Fruit fly (Drosophila melanogaster) whole organism, embryonic: ENCODE data around the gene CG42710.

Experiments
- CG10209 ChIP-seq: fragments of 200-800 bp; sonication (Bioruptor generic); optimal IDR thresholded peaks from 3 replicates; lab custom pipeline; 2017; ENCODE audit warnings: missing biosample characterization, mild to moderate bottlenecking, missing genetic modification characterization, missing genetic modification reagents
- CG11398 ChIP-seq: fragments of 200-800 bp; sonication (Bioruptor generic); optimal IDR thresholded peaks from 2 replicates; lab custom pipeline; 2016; ENCODE audit warnings: missing biosample characterization, missing genetic modification characterization
- CG11504 ChIP-seq: fragments of 200-800 bp; sonication (Bioruptor generic); optimal IDR thresholded peaks from 3 replicates; lab custom pipeline; 2019; ENCODE audit warnings: missing biosample characterization, mild to moderate bottlenecking, missing genetic modification characterization, moderate library complexity
- CG12071 ChIP-seq: fragments of 200-800 bp; sonication (Bioruptor generic); optimal IDR thresholded peaks from 3 replicates; lab custom pipeline; 2018; ENCODE audit warnings: missing biosample characterization, mild to moderate bottlenecking, missing genetic modification characterization
- CG12299 ChIP-seq: fragments of 200-800 bp; sonication (Bioruptor generic); optimal IDR thresholded peaks from 2 replicates; lab custom pipeline; 2018; ENCODE audit warnings: missing biosample characterization, mild to moderate bottlenecking, missing genetic modification characterization
- CG14965 ChIP-seq: fragments of 200-800 bp; sonication (Bioruptor generic); optimal IDR thresholded peaks from 2 replicates; lab custom pipeline; 2016; ENCODE audit warnings: missing biosample characterization, missing genetic modification characterization, borderline replicate concordance
- CG15011 ChIP-seq: fragments of 200-800 bp; sonication (Bioruptor generic); optimal IDR thresholded peaks from 3 replicates; lab custom pipeline; 2018; ENCODE audit warnings: missing biosample characterization, mild to moderate bottlenecking, missing genetic modification characterization
- CG15514 ChIP-seq: fragments of 200-800 bp; sonication (Bioruptor generic); optimal IDR thresholded peaks from 3 replicates; lab custom pipeline; 2017; ENCODE audit warnings: missing biosample characterization, missing genetic modification characterization, mild to moderate bottlenecking, moderate library complexity, missing genetic modification reagents
- CG16863 ChIP-seq: fragments of 200-800 bp; sonication (Bioruptor generic); optimal IDR thresholded peaks from 3 replicates; lab custom pipeline; 2016; ENCODE audit warnings: missing biosample characterization, missing genetic modification characterization
- CG1792 ChIP-seq: fragments of 200-800 bp; sonication (Bioruptor generic); optimal IDR thresholded peaks from 2 replicates; lab custom pipeline; 2016; ENCODE audit warnings: missing biosample characterization, missing genetic modification characterization
- CG30431 ChIP-seq: fragments of 200-800 bp; sonication (Bioruptor generic); optimal IDR thresholded peaks from 2 replicates; lab custom pipeline; 2017; ENCODE audit warnings: missing biosample characterization, missing genetic modification characterization
- CG3065 ChIP-seq: fragments of 200-800 bp; sonication (Bioruptor generic); optimal IDR thresholded peaks from 2 replicates; lab custom pipeline; 2016; ENCODE audit warnings: missing biosample characterization, missing genetic modification characterization
- CG7372 ChIP-seq: fragments of 200-800 bp; sonication (Bioruptor generic); IDR thresholded peaks from 2 replicates; pipeline ENCODE4 v1.3.6; 2022; ENCODE audit warnings: missing biosample characterization, missing genetic modification characterization
- CG7963 ChIP-seq: fragments of 200-800 bp; sonication (Bioruptor generic); IDR thresholded peaks from 3 replicates; pipeline ENCODE4 v1.3.6; 2022; ENCODE audit warnings: missing biosample characterization, missing genetic modification characterization; ENCODE audit not compliant: partially characterized antibody
- CG9437 ChIP-seq: fragments of 200-800 bp; sonication (Bioruptor generic); optimal IDR thresholded peaks from 2 replicates; lab custom pipeline; 2018; ENCODE audit warnings: missing biosample characterization, mild to moderate bottlenecking, missing genetic modification characterization
- Dfd ChIP-seq, 2 experiments: fragments of >200 bp; optimal IDR thresholded peaks; 2 replicates each; lab custom pipeline; 2017; ENCODE audit warnings: missing biosample characterization in 2 of 2, missing genetic modification characterization in 2 of 2
- Dip3 ChIP-seq: fragments of 200-800 bp; sonication (Bioruptor generic); optimal IDR thresholded peaks from 3 replicates; lab custom pipeline; 2016; ENCODE audit warnings: missing biosample characterization, missing genetic modification characterization
- Dref ChIP-seq: fragments of 200-800 bp; sonication (Bioruptor generic); IDR thresholded peaks from 2 replicates; pipeline ENCODE4 v1.3.6; 2022; ENCODE audit warnings: missing biosample characterization, missing genetic modification characterization
- Fer2 ChIP-seq: fragments of 200-800 bp; sonication (Bioruptor generic); optimal IDR thresholded peaks from 2 replicates; lab custom pipeline; 2018; ENCODE audit warnings: missing biosample characterization, mild to moderate bottlenecking, missing genetic modification characterization, moderate library complexity
- HLH3B ChIP-seq: fragments of 200-800 bp; sonication (Bioruptor generic); IDR thresholded peaks from 2 replicates; pipeline ENCODE4 v1.3.6; 2022; ENCODE audit warnings: missing biosample characterization, missing genetic modification characterization
- Hey ChIP-seq: fragments of 200-800 bp; sonication (Bioruptor generic); optimal IDR thresholded peaks from 3 replicates; lab custom pipeline; 2018; ENCODE audit warnings: missing biosample characterization, mild to moderate bottlenecking, missing genetic modification characterization
- Med ChIP-seq: fragments of 200-800 bp; sonication (Bioruptor generic); peaks from one replicate; lab custom pipeline; 2016; ENCODE audit warnings: missing biosample characterization, missing genetic modification characterization, mild to moderate bottlenecking, inconsistent platforms, moderate library complexity
- Mes4 ChIP-seq: fragments of 200-800 bp; sonication (Bioruptor generic); optimal IDR thresholded peaks from 2 replicates; lab custom pipeline; 2016; ENCODE audit warnings: missing biosample characterization, missing genetic modification characterization
- Myb ChIP-seq: fragments of 200-800 bp; sonication (Bioruptor generic); optimal IDR thresholded peaks from 2 replicates; lab custom pipeline; 2016; ENCODE audit warnings: missing biosample characterization, missing genetic modification characterization
- NC2α ChIP-seq: fragments of 200-800 bp; sonication (Bioruptor generic); optimal IDR thresholded peaks from 2 replicates; lab custom pipeline; 2016; ENCODE audit warnings: missing biosample characterization, missing genetic modification characterization
- NK7.1 ChIP-seq: fragments of 200-800 bp; sonication (Bioruptor generic); optimal IDR thresholded peaks from 3 replicates; lab custom pipeline; 2016; ENCODE audit warnings: missing biosample characterization, missing genetic modification characterization
- Rfx ChIP-seq: fragments of 200-800 bp; sonication (Bioruptor generic); IDR thresholded peaks from 2 replicates; pipeline ENCODE4 v1.3.6; 2022; ENCODE audit warnings: missing biosample characterization, missing genetic modification characterization
- Sry-δ ChIP-seq: fragments of 200-800 bp; sonication (Bioruptor generic); optimal IDR thresholded peaks from 2 replicates; lab custom pipeline; 2016; ENCODE audit warnings: missing biosample characterization, missing genetic modification characterization
- ap ChIP-seq: fragments of 200-800 bp; sonication (Bioruptor generic); IDR thresholded peaks from 2 replicates; pipeline ENCODE4 v1.3.6; 2022; ENCODE audit warnings: missing biosample characterization, missing genetic modification characterization
- bowl ChIP-seq: fragments of 200-800 bp; sonication (Bioruptor generic); IDR thresholded peaks from 2 replicates; pipeline ENCODE4 v1.3.6; 2022; ENCODE audit warnings: missing biosample characterization, missing genetic modification characterization
- bsh ChIP-seq, 2 experiments: fragments of 200-800 bp; sonication (Bioruptor generic); optimal IDR thresholded peaks; 2 replicates each; lab custom pipeline; 2017 to 2018; ENCODE audit warnings: mild to moderate bottlenecking in 2 of 2, missing biosample characterization in 2 of 2, missing genetic modification characterization in 2 of 2, moderate library complexity in 1 of 2
- crol ChIP-seq: fragments of 200-800 bp; sonication (Bioruptor generic); IDR thresholded peaks from 2 replicates; pipeline ENCODE4 v1.3.6; 2022; ENCODE audit warnings: missing biosample characterization, missing genetic modification characterization
- dm ChIP-seq: fragments of 200-800 bp; sonication (Bioruptor generic); optimal IDR thresholded peaks from 3 replicates; lab custom pipeline; 2016; ENCODE audit warnings: missing biosample characterization, missing genetic modification characterization
- dysf ChIP-seq: fragments of 200-800 bp; sonication (Bioruptor generic); IDR thresholded peaks from 3 replicates; pipeline ENCODE4 v1.3.6; 2022; ENCODE audit warnings: missing biosample characterization, missing genetic modification characterization
- ems ChIP-seq: fragments of 200-800 bp; sonication (Bioruptor generic); optimal IDR thresholded peaks from 3 replicates; lab custom pipeline; 2016; ENCODE audit warnings: missing biosample characterization, missing genetic modification characterization
- fru ChIP-seq: fragments of >200 bp; optimal IDR thresholded peaks from 2 replicates; lab custom pipeline; 2017
- fu2 ChIP-seq: fragments of 200-800 bp; sonication (Bioruptor generic); optimal IDR thresholded peaks from 2 replicates; lab custom pipeline; 2016; ENCODE audit warnings: missing biosample characterization, missing genetic modification characterization
- gce ChIP-seq: fragments of 200-800 bp; sonication (Bioruptor generic); IDR thresholded peaks from 3 replicates; pipeline ENCODE4 v1.3.6; 2022; ENCODE audit warnings: missing biosample characterization, missing genetic modification characterization
- gcm ChIP-seq: fragments of 200-800 bp; sonication (Bioruptor generic); optimal IDR thresholded peaks from 2 replicates; lab custom pipeline; 2019; ENCODE audit warnings: missing biosample characterization, mild to moderate bottlenecking, missing genetic modification characterization, moderate library complexity
- gt ChIP-seq: fragments of 200-800 bp; sonication (Bioruptor generic); IDR thresholded peaks from 2 replicates; pipeline ENCODE4 v1.3.6; 2022; ENCODE audit warnings: missing biosample characterization, missing genetic modification characterization
- nerfin-1 ChIP-seq: fragments of 200-800 bp; sonication (Bioruptor generic); optimal IDR thresholded peaks from 3 replicates; lab custom pipeline; 2019; ENCODE audit warnings: missing biosample characterization, mild to moderate bottlenecking, missing genetic modification characterization, moderate library complexity
- oc ChIP-seq: fragments of 200-800 bp; sonication (Bioruptor generic); optimal IDR thresholded peaks from 2 replicates; lab custom pipeline; 2018; ENCODE audit warnings: missing biosample characterization, mild to moderate bottlenecking, missing genetic modification characterization, moderate library complexity
- p53 ChIP-seq: fragments of 200-800 bp; sonication (Bioruptor generic); optimal IDR thresholded peaks from 2 replicates; lab custom pipeline; 2016; ENCODE audit warnings: missing biosample characterization, missing genetic modification characterization
- pho ChIP-seq: fragments of 200-800 bp; sonication (Bioruptor generic); optimal IDR thresholded peaks from 2 replicates; lab custom pipeline; 2016; ENCODE audit warnings: missing biosample characterization, missing genetic modification characterization
- pita ChIP-seq: fragments of 200-800 bp; sonication (Bioruptor generic); optimal IDR thresholded peaks from 2 replicates; lab custom pipeline; 2017; ENCODE audit warnings: missing biosample characterization, mild to moderate bottlenecking, missing genetic modification characterization
- sens ChIP-seq: fragments of 200-800 bp; sonication (Bioruptor generic); peaks from one replicate; lab custom pipeline; 2016; ENCODE audit warnings: missing biosample characterization, missing genetic modification characterization
- slbo ChIP-seq: fragments of 200-800 bp; sonication (Bioruptor generic); IDR thresholded peaks from 2 replicates; pipeline ENCODE4 v1.3.6; 2022; ENCODE audit warnings: missing biosample characterization, missing genetic modification characterization
- sna ChIP-seq: fragments of 200-800 bp; sonication (Bioruptor generic); IDR thresholded peaks from 2 replicates; pipeline ENCODE4 v1.3.6; 2022; ENCODE audit warnings: missing biosample characterization, missing genetic modification characterization; ENCODE audit not compliant: partially characterized antibody
- sqz ChIP-seq: fragments of 200-800 bp; sonication (Bioruptor generic); optimal IDR thresholded peaks from 3 replicates; lab custom pipeline; 2018; ENCODE audit warnings: missing biosample characterization, mild to moderate bottlenecking, missing genetic modification characterization
- tio ChIP-seq: fragments of 200-800 bp; sonication (Bioruptor generic); optimal IDR thresholded peaks from 2 replicates; lab custom pipeline; 2017; ENCODE audit warnings: missing biosample characterization, missing genetic modification characterization, inconsistent platforms
- trh ChIP-seq: fragments of 200-800 bp; sonication (Bioruptor generic); optimal IDR thresholded peaks from 2 replicates; lab custom pipeline; 2016; ENCODE audit warnings: missing biosample characterization, missing genetic modification characterization

CG42710 gene

DNA sequence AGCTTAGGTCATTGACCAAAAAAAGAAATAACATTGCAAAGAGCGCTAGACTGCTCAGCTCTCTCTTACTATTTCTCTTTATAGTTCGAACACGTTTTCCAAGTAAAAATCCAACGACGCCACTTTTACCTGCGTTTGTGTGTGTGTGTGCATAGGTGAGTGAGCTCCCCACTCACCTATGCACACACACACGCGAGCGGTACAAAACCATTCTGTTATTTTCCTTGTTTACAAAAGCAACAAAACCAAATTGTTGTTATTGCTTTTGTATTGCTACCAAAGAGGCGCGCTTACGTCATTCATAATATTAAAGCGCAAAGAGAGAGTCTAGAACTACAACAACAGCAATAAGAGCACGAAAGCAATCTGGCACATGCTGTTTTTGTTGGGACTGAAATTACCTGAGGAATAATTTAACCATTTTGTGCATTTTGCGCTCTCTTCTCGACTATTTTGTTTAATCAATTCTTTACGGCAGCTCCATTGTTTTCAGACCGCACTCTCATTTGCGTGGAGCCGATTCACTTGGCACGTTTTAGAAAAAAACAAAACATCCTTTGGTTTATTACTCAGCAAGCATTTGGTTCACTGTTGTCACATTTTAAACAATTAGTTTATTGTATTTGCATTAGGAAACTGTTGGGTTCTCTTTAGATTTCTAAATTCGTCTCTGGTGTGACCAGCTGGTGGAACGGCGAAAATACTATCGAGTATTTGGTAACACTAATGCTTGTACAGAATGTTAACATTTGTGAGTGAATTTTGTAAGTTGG is 42.1 kb downstream of the CG42710 start, which contains the start of gene raw (continued):
- peak; percentile 2 for TF ChIP-seq gcm
- TF ChIP-seq ems (GFP tag; lab: Kevin White, UChicago) = no peak
- no peak for TF ChIP-seq trh (GFP tag; lab: Kevin White, UChicago)
- peak; percentile 39 for TF ChIP-seq Hey (tag; lab: Kevin White, UChicago)
- no peak for TF ChIP-seq crol (GFP tag; lab: Robert Waterston, UW)
- no peak for TF ChIP-seq CG10209 (GFP tag; lab: Kevin White, UChicago)
- no peak for TF ChIP-seq pho (GFP tag; lab: Kevin White, UChicago)
- no peak for TF ChIP-seq CG30431
- TF ChIP-seq fu2 (GFP tag; lab: Kevin White, UChicago) = no peak
- no peak for TF ChIP-seq NC2α (GFP tag; lab: Kevin White, UChicago)
- no peak for TF ChIP-seq CG15011 (GFP tag; lab: Kevin White, UChicago)
- no peak for TF ChIP-seq dm
- TF ChIP-seq Dip3 (GFP tag; lab: Kevin White, UChicago) = no peak
- no peak for TF ChIP-seq bsh (GFP tag; optimal IDR thresholded peaks at IDR 0.05; lab: Kevin White, UChicago)
- TF ChIP-seq CG12071 = peak; percentile 3
- no peak for TF ChIP-seq dysf (GFP tag; lab: Robert Waterston, UW)
- no peak for TF ChIP-seq fru
- TF ChIP-seq Dfd (GFP tag; optimal IDR thresholded peaks at IDR 0.05; lab: Kevin White, UChicago) = no peak
- TF ChIP-seq p53 = no peak
- no peak for TF ChIP-seq gt (GFP tag; lab: Robert Waterston, UW)
- TF ChIP-seq nerfin-1 (tag; lab: Kevin White, UChicago) = peak; percentile 39
- TF ChIP-seq CG11504 = no peak
- no peak for TF ChIP-seq sqz
- no peak for TF ChIP-seq CG1792 (GFP tag; lab: Kevin White, UChicago)
- TF ChIP-seq CG11398 (GFP tag; lab: Kevin White, UChicago) = no peak
- TF ChIP-seq CG9437 = peak; percentile 19
- TF ChIP-seq CG15514 = no peak
- no peak for TF ChIP-seq Rfx (GFP tag; lab: Robert Waterston, UW)
- no peak for TF ChIP-seq CG16863
- no peak for TF ChIP-seq CG3065 (GFP tag; lab: Kevin White, UChicago)
- no peak for TF ChIP-seq NK7.1 (GFP tag; lab: Kevin White, UChicago)
- TF ChIP-seq slbo = no peak
- peak; percentile 75 for TF ChIP-seq Med (GFP tag; lab: Kevin White, UChicago)
- 0 out of 2 replicates have a peak, but pooled peaks have one; percentile 36 for TF ChIP-seq sna (GFP tag; lab: Robert Waterston, UW)
- TF ChIP-seq tio (GFP tag; lab: Kevin White, UChicago) = no peak
- no peak for TF ChIP-seq CG14965 (GFP tag; lab: Kevin White, UChicago)
- no peak for TF ChIP-seq Fer2 (tag; lab: Kevin White, UChicago)
- no peak for TF ChIP-seq oc (tag; lab: Kevin White, UChicago)
- peak; percentile 85 for TF ChIP-seq sens (GFP tag; lab: Kevin White, UChicago)
- no peak for TF ChIP-seq Dref
- no peak for TF ChIP-seq ap (GFP tag; lab: Robert Waterston, UW)
- no peak for TF ChIP-seq CG7372 (GFP tag; lab: Robert Waterston, UW)
- TF ChIP-seq pita = no peak
- TF ChIP-seq HLH3B (GFP tag; lab: Robert Waterston, UW) = no peak
- no peak for TF ChIP-seq Sry-δ
- TF ChIP-seq bowl (GFP tag; lab: Robert Waterston, UW) = no peak
- TF ChIP-seq gce = no peak
- no peak for TF ChIP-seq Mes4 (GFP tag; lab: Kevin White, UChicago)
- no peak for TF ChIP-seq CG7963
- TF ChIP-seq CG12299 (tag; lab: Kevin White, UChicago) = no peak
- no peak for TF ChIP-seq Myb (GFP tag; lab: Kevin White, UChicago)
